Worm (Caenorhabditis elegans) whole organism, early embryonic: ENCODE results near the gene D1046.4.
A peak's percentile ranks its signal among the peaks of the same experiment; 100 is the strongest.

ENCODE experiments used
- B0310.2 ChIP-seq: sonication (generic microtip); optimal IDR thresholded peaks from 2 replicates; lab custom pipeline; 2016; ENCODE audit warnings: mild to moderate bottlenecking, missing genetic modification characterization, missing compliant biosample characterization
- F13C5.2 ChIP-seq: sonication (generic microtip); optimal IDR thresholded peaks from 2 replicates; lab custom pipeline; 2017; ENCODE audit warnings: mild to moderate bottlenecking, missing genetic modification characterization, inconsistent platforms, missing compliant biosample characterization
- aly-1 ChIP-seq: sonication (generic microtip); optimal IDR thresholded peaks from 2 replicates; lab custom pipeline; 2016; ENCODE audit warnings: missing genetic modification characterization, missing compliant biosample characterization
- ama-1 ChIP-seq: fragments of 150-350 bp; optimal IDR thresholded peaks from 2 replicates; lab custom pipeline; 2014
- ceh-13 ChIP-seq: fragments of 200-800 bp; sonication (Bioruptor generic); optimal IDR thresholded peaks from 2 replicates; lab custom pipeline; 2018; ENCODE audit warnings: mild to moderate bottlenecking, missing genetic modification characterization, missing compliant biosample characterization
- ceh-36 ChIP-seq: sonication (generic microtip); optimal IDR thresholded peaks from 2 replicates; lab custom pipeline; 2016; ENCODE audit warnings: missing genetic modification characterization, inconsistent platforms, missing compliant biosample characterization
- ets-7 ChIP-seq: sonication (generic microtip); optimal IDR thresholded peaks from 2 replicates; lab custom pipeline; 2016; ENCODE audit warnings: missing genotype, missing genetic modification characterization, missing compliant biosample characterization
- flt-1 ChIP-seq: fragments of 200-800 bp; sonication (Bioruptor generic); IDR thresholded peaks from 2 replicates; pipeline ENCODE4 v1.3.6; 2022; ENCODE audit warnings: missing genetic modification characterization, missing compliant biosample characterization
- hmbx-1 ChIP-seq: sonication (generic microtip); optimal IDR thresholded peaks from 2 replicates; lab custom pipeline; 2016; ENCODE audit warnings: mild to moderate bottlenecking, missing genetic modification characterization, missing compliant biosample characterization
- hmg-4 ChIP-seq: fragments of 200-800 bp; sonication (Bioruptor generic); optimal IDR thresholded peaks from 2 replicates; lab custom pipeline; 2018; ENCODE audit warnings: mild to moderate bottlenecking, missing genetic modification characterization, missing compliant biosample characterization
- hnd-1 ChIP-seq: sonication (generic microtip); optimal IDR thresholded peaks from 2 replicates; lab custom pipeline; 2016; ENCODE audit warnings: missing genetic modification characterization, missing compliant biosample characterization
- pes-1 ChIP-seq: fragments of 200-800 bp; sonication (Bioruptor generic); IDR thresholded peaks from 2 replicates; pipeline ENCODE4 v1.3.6; 2022; ENCODE audit warnings: missing genetic modification reagents, missing genetic modification characterization, missing compliant biosample characterization
- scrt-1 ChIP-seq: fragments of 200-800 bp; sonication (Bioruptor generic); IDR thresholded peaks from 2 replicates; pipeline ENCODE4 v1.3.6; 2022; ENCODE audit warnings: missing genetic modification characterization, missing compliant biosample characterization
- sea-1 ChIP-seq: fragments of 200-800 bp; sonication (Bioruptor generic); conservative IDR thresholded peaks from 2 replicates; pipeline ENCODE4 v1.3.6; 2022; ENCODE audit warnings: missing genetic modification characterization, missing compliant biosample characterization
- tbx-11 ChIP-seq: fragments of 200-800 bp; sonication (Bioruptor generic); IDR thresholded peaks from 2 replicates; pipeline ENCODE4 v1.3.6; 2022; ENCODE audit warnings: missing genetic modification characterization, missing compliant biosample characterization
- tbx-37 ChIP-seq: fragments of 200-800 bp; sonication (Bioruptor generic); conservative IDR thresholded peaks from 2 replicates; pipeline ENCODE4 v1.3.6; 2022; ENCODE audit warnings: missing genetic modification reagents, missing genetic modification characterization, missing compliant biosample characterization
- tra-4 ChIP-seq: sonication (generic microtip); optimal IDR thresholded peaks from 2 replicates; lab custom pipeline; 2017; ENCODE audit warnings: missing genetic modification characterization, missing compliant biosample characterization

The D1046.4 gene

ce11 chrIV:8967990-8968389 is 34.3 kb downstream of the D1046.4 start, which contains the start of gene suex-2:
TSS of gene suex-2 (plus strand) at chrIV:8968290.
- TF ChIP-seq flt-1 (GFP tag; lab: Robert Waterston, UW) (no peak), ets-7 (tag; lab: Kevin White, UChicago) (no peak), hnd-1 (no peak), ceh-13 (GFP tag; lab: Kevin White, UChicago) (no peak), ama-1 (lab: Kevin White, UChicago) (no peak), B0310.2 (tag; lab: Kevin White, UChicago) (no peak), pes-1 (no peak), scrt-1 (GFP tag; lab: Robert Waterston, UW) (no peak), tbx-37 (GFP tag; lab: Robert Waterston, UW) (no peak), sea-1 (GFP tag; lab: Robert Waterston, UW) (no peak), hmbx-1 (no peak), ceh-36 (tag; lab: Kevin White, UChicago) (no peak), F13C5.2 (tag; lab: Kevin White, UChicago) (no peak), tbx-11 (no peak), aly-1 (tag; lab: Kevin White, UChicago) (no peak), hmg-4 (GFP tag; lab: Kevin White, UChicago) (no peak)

DNA sequence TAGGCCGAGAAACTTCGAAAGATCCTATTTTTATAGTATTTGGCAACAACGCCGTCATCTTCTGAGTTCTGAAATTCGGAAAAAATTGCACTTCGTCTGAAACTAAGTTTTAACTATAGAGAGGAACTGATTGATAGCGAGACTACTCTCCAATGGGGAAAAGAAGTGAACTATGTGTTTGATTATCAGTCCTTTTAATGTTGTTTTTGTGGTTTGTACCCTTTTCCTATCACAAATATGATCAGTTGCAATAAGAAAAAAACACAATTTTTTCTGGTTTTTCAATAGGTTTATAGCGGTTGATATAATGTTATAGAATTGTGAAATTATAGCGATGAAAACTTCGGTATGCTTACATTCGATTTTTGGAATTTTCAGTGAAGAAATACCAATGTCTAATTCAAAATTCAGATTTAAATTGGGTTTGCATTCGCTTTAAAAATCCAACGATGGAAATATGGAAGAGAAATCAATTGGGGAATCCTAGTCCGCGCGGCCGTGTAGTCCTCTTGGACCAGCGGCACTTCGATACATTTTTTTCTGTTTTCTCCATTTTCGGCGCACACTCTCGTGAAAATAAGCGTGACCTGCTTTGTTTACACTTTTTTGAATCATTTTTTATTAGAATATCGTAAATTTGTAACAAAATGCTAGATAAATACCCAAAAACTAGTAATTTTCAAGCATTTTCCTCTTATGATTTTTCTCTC is 39.7 kb downstream of the D1046.4 start, which contains the start of gene C53B4.3:
Gene C53B4.3 (minus strand): TSS at position 464 of the 710 bp plus-strand sequence.
- TF ChIP-seq F13C5.2 (tag; lab: Kevin White, UChicago) (no peak), tbx-37 (GFP tag; lab: Robert Waterston, UW) (peak; percentile 75), scrt-1 (GFP tag; lab: Robert Waterston, UW) (no peak), hmg-4 (GFP tag; lab: Kevin White, UChicago) (no peak), hmbx-1 (no peak), pes-1 (0 out of 2 replicates have a peak, but pooled peaks have one; percentile 69)

DNA sequence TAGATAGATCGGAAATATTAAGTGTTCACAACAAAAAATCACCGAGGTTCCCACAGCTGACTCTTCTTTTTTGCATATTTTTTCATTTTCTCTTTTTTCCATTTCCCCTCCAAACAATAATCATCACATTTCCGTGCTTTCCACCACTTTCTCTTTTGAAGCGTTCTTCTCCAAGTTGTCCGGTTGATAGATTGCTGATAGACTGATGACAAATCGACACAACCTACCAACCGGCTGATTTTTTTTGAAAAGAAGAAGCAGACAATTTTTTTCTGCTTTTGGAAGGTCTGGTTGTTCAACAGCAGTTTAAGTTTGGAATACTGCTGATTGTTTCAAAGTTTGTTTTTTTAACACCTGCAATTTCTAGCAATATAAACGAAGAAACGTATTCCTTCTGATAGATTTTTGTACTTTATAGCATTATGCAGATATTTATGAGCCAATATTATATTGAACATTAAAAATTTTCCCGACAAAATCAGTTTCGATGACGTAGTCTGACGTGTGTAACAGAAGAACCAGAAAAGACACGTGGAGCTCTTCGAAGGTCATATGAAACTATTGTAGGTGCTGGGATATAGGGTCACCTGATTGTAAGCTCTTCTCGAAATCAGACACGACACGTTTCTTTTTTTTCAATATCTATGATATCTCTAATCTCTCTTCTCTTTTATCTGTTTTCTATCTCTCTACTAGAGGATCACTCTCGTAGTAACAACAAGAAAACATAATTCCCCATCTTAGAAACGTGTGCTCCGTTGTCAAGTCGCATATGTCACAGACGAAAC is 41.1 kb downstream of the D1046.4 start:
- TF ChIP-seq ceh-13 (GFP tag; lab: Kevin White, UChicago) (no peak), hmbx-1 (no peak), sea-1 (GFP tag; lab: Robert Waterston, UW) (no peak), tbx-11 (no peak)

DNA sequence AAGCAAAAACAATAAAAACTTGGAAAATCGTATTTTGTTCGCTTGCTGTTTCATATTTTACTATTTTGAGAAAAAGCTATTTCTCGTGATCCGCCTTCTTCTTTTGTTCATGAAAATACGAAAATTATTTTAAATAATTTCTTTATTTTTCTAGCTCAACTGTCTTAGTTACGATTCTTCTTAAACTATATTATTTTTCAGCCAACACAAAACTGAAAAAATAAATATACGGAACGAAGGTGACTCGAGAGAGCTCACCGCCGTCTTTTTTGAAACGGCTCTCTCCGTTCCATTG is 41.6 kb downstream of the D1046.4 start, which contains the start of gene pdzd-8:
Gene pdzd-8 (plus strand): TSS at position 196 of the 295 bp plus-strand sequence.
- TF ChIP-seq tbx-11 (no peak), ets-7 (tag; lab: Kevin White, UChicago) (no peak), aly-1 (tag; lab: Kevin White, UChicago) (no peak), ceh-13 (GFP tag; lab: Kevin White, UChicago) (no peak), flt-1 (GFP tag; lab: Robert Waterston, UW) (no peak), hmbx-1 (no peak), ceh-36 (tag; lab: Kevin White, UChicago) (no peak), tra-4 (no peak), hnd-1 (no peak), pes-1 (no peak), tbx-37 (GFP tag; lab: Robert Waterston, UW) (no peak), F13C5.2 (tag; lab: Kevin White, UChicago) (no peak), scrt-1 (GFP tag; lab: Robert Waterston, UW) (no peak), ama-1 (lab: Kevin White, UChicago) (no peak)

DNA sequence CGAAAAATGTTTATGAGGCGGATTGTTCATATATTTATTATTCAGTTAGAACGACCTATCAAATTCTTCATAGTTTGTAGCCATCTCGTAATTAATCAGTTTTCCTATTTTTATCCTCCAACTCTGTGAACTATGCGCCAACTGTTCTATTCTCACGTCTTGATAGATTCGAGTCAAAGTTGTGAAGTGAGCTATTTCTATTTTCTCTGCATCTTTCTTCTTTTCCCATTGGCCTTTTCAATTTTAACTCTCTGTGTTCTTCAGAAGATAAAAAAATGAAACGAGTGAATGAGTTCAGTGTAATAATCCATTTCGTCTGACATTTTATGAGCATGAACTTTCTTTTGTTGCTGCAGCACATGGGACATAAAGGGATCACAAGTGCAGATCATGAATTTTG is 44.4 kb downstream of the D1046.4 start:
- TF ChIP-seq aly-1 (tag; lab: Kevin White, UChicago) (no peak), ama-1 (lab: Kevin White, UChicago) (no peak), B0310.2 (tag; lab: Kevin White, UChicago) (no peak), flt-1 (GFP tag; lab: Robert Waterston, UW) (no peak), ets-7 (tag; lab: Kevin White, UChicago) (no peak), ceh-13 (GFP tag; lab: Kevin White, UChicago) (no peak), sea-1 (GFP tag; lab: Robert Waterston, UW) (no peak), hmg-4 (GFP tag; lab: Kevin White, UChicago) (no peak), scrt-1 (GFP tag; lab: Robert Waterston, UW) (no peak), tra-4 (no peak), ceh-36 (tag; lab: Kevin White, UChicago) (no peak), tbx-37 (GFP tag; lab: Robert Waterston, UW) (no peak), hmbx-1 (no peak), F13C5.2 (tag; lab: Kevin White, UChicago) (no peak), tbx-11 (no peak), hnd-1 (no peak), pes-1 (no peak)

DNA sequence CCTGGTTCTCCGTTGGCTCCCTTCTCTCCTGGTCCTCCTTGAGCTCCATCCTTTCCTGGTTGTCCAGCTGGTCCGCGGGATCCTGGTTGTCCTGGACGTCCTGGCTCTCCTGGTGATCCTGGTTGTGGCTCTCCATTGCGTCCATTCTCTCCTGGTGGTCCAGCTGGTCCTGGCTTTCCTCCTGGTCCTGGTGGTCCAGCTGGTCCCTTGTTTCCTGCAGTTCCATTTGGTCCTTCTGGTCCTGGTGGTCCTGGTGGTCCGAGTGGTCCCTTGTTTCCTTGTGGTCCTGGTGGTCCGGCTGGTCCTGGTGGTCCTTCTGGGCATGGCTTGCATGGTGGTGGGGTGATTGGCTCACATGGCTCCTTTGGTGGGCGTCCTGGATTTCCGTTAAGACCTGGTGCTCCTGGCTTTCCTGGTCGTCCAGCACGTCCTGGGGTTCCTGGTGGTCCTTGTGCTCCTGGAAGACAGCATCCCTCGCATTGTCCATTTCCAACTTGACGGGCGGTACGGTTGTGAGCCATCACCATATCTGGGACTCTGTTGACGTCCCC is 45.5 kb downstream of the D1046.4 start:
- TF ChIP-seq scrt-1 (GFP tag; lab: Robert Waterston, UW) (no peak), hnd-1 (no peak), flt-1 (GFP tag; lab: Robert Waterston, UW) (no peak), tbx-11 (no peak), ceh-36 (tag; lab: Kevin White, UChicago) (no peak), B0310.2 (tag; lab: Kevin White, UChicago) (no peak), aly-1 (tag; lab: Kevin White, UChicago) (no peak), sea-1 (GFP tag; lab: Robert Waterston, UW) (no peak), tbx-37 (GFP tag; lab: Robert Waterston, UW) (no peak), ets-7 (tag; lab: Kevin White, UChicago) (no peak)

DNA sequence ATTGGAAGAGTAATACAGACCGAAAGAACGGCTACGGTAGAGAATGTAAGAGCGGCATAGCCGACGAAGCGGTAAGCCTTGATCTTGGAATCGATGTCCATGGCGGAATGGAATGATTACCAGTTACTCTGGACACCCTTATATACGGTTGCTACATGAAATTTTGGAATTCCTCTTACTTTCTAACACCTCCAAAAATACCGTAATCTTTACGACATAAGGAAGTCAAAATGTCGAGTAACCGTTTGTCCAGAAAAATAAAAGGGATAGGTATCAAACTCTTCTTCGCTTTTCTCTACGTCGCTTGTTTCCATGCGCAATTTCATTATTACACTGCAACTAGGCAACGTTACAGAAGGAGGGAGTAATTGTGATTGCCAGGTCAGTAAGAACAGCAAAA is 46.0 kb downstream of the D1046.4 start, which contains the start of gene col-119:
Gene col-119 (minus strand): TSS at position 101 of the 400 bp plus-strand sequence.
- no peak for TF ChIP-seq tra-4
- TF ChIP-seq flt-1 (GFP tag; lab: Robert Waterston, UW) = no peak
- no peak for TF ChIP-seq ets-7 (tag; lab: Kevin White, UChicago)
- no peak for TF ChIP-seq hmbx-1
- no peak for TF ChIP-seq ama-1 (lab: Kevin White, UChicago)
- no peak for TF ChIP-seq B0310.2 (tag; lab: Kevin White, UChicago)
- TF ChIP-seq tbx-37 (GFP tag; lab: Robert Waterston, UW) = no peak
- TF ChIP-seq F13C5.2 (tag; lab: Kevin White, UChicago) = no peak
- TF ChIP-seq pes-1 = no peak
